Fruit fly (Drosophila melanogaster): Measurements from ENCODE around the gene CG15579.

dm6 chrX:4322234-4323210 is 10.9 kb upstream of the CG15579 start, which contains the start of gene norpA:
- peak; percentile 59 for TF ChIP-seq net (GFP tag; optimal IDR thresholded peaks at IDR 0.05)
- TF ChIP-seq pdm3 (GFP tag; optimal IDR thresholded peaks at IDR 0.05), result peak; percentile 52
- TF ChIP-seq ss (GFP tag; optimal IDR thresholded peaks at IDR 0.05), result peak; percentile 58 to 68
